Fruit fly (Drosophila melanogaster) whole organism, embryonic: Measurements from ENCODE around the gene Patr-1.

Experiments
- Atf-2 ChIP-seq: fragments of 200-800 bp; sonication (Bioruptor generic); optimal IDR thresholded peaks from 2 replicates; lab custom pipeline; 2016; ENCODE audit warnings: missing biosample characterization, missing genetic modification characterization
- B-H2 ChIP-seq: fragments of 200-800 bp; sonication (Bioruptor generic); optimal IDR thresholded peaks from 2 replicates; lab custom pipeline; 2018; ENCODE audit warnings: missing biosample characterization, mild to moderate bottlenecking, missing genetic modification characterization
- BEAF-32 ChIP-seq: fragments of 200-800 bp; sonication (Bioruptor generic); optimal IDR thresholded peaks from 3 replicates; lab custom pipeline; 2017; ENCODE audit warnings: missing biosample characterization, missing genetic modification characterization, mild to moderate bottlenecking, moderate library complexity, missing genetic modification reagents
- C15 ChIP-seq: fragments of 200-800 bp; sonication (Bioruptor generic); IDR thresholded peaks from 3 replicates; pipeline ENCODE4 v1.3.6; 2022; ENCODE audit warnings: missing biosample characterization, missing genetic modification characterization
- CG11560 ChIP-seq: fragments of 200-800 bp; sonication (Bioruptor generic); IDR thresholded peaks from 3 replicates; pipeline ENCODE4 v1.3.6; 2022; ENCODE audit warnings: missing biosample characterization, missing genetic modification characterization
- CG11723 ChIP-seq: fragments of 200-800 bp; sonication (Bioruptor generic); optimal IDR thresholded peaks from 2 replicates; lab custom pipeline; 2017; ENCODE audit warnings: missing biosample characterization, mild to moderate bottlenecking, missing genetic modification characterization
- CG13123 ChIP-seq: fragments of 200-800 bp; sonication (Bioruptor generic); optimal IDR thresholded peaks from 2 replicates; lab custom pipeline; 2016; ENCODE audit warnings: missing biosample characterization, missing genetic modification characterization
- CG14441 ChIP-seq: fragments of 200-800 bp; sonication (Bioruptor generic); IDR thresholded peaks from 2 replicates; pipeline ENCODE4 v1.3.6; 2022; ENCODE audit warnings: missing biosample characterization, missing genetic modification characterization
- CG15696 ChIP-seq: fragments of 200-800 bp; sonication (Bioruptor generic); optimal IDR thresholded peaks from 2 replicates; lab custom pipeline; 2019; ENCODE audit warnings: missing biosample characterization, mild to moderate bottlenecking, missing genetic modification characterization, moderate library complexity
- CG17328 ChIP-seq: fragments of 200-800 bp; sonication (Bioruptor generic); IDR thresholded peaks from 2 replicates; pipeline ENCODE4 v1.3.6; 2022; ENCODE audit warnings: missing biosample characterization, missing genetic modification characterization
- CG1832 ChIP-seq: fragments of 200-800 bp; sonication (Bioruptor generic); optimal IDR thresholded peaks from 2 replicates; lab custom pipeline; 2017; ENCODE audit warnings: missing biosample characterization, mild to moderate bottlenecking, missing genetic modification characterization, inconsistent platforms
- CG18599 ChIP-seq: fragments of 200-800 bp; sonication (Bioruptor generic); optimal IDR thresholded peaks from 3 replicates; lab custom pipeline; 2017; ENCODE audit warnings: missing biosample characterization, missing genetic modification characterization, mild to moderate bottlenecking, moderate library complexity, missing genetic modification reagents
- CG32532 ChIP-seq: fragments of 200-800 bp; sonication (Bioruptor generic); IDR thresholded peaks from 2 replicates; pipeline ENCODE4 v1.3.6; 2022; ENCODE audit warnings: missing biosample characterization, missing genetic modification characterization
- CG3847 ChIP-seq: fragments of 200-800 bp; sonication (Bioruptor generic); IDR thresholded peaks from 2 replicates; pipeline ENCODE4 v1.3.6; 2022; ENCODE audit warnings: missing biosample characterization, missing genetic modification characterization
- CG3995 ChIP-seq: fragments of 200-800 bp; sonication (Bioruptor generic); optimal IDR thresholded peaks from 3 replicates; lab custom pipeline; 2016; ENCODE audit warnings: missing biosample characterization, missing genetic modification characterization
- CG43689 ChIP-seq: fragments of 200-800 bp; sonication (Bioruptor generic); IDR thresholded peaks from 2 replicates; pipeline ENCODE4 v1.3.6; 2022; ENCODE audit warnings: missing biosample characterization, missing genetic modification characterization
- CG7271 ChIP-seq: fragments of 200-800 bp; sonication (Bioruptor generic); optimal IDR thresholded peaks from 2 replicates; lab custom pipeline; 2018; ENCODE audit warnings: missing biosample characterization, mild to moderate bottlenecking, missing genetic modification characterization, moderate library complexity
- CG7556 ChIP-seq: fragments of 200-800 bp; sonication (Bioruptor generic); optimal IDR thresholded peaks from 2 replicates; lab custom pipeline; 2017; ENCODE audit warnings: missing biosample characterization, mild to moderate bottlenecking, missing genetic modification characterization
- CG8089 ChIP-seq: fragments of 200-800 bp; sonication (Bioruptor generic); optimal IDR thresholded peaks from 3 replicates; lab custom pipeline; 2016; ENCODE audit warnings: missing biosample characterization, missing genetic modification characterization
- CG8290 ChIP-seq, 3 experiments: fragments of 200-800 bp; sonication (Bioruptor generic); optimal IDR thresholded peaks; 2 replicates each; lab custom pipeline; 2016 to 2019; ENCODE audit warnings: missing biosample characterization in 3 of 3, missing genetic modification characterization in 3 of 3, mild to moderate bottlenecking in 2 of 3, moderate library complexity in 1 of 3
- Dek ChIP-seq: fragments of 200-800 bp; sonication (Bioruptor generic); optimal IDR thresholded peaks from 3 replicates; lab custom pipeline; 2019; ENCODE audit warnings: missing biosample characterization, mild to moderate bottlenecking, missing genetic modification characterization, moderate library complexity
- Dip2 ChIP-seq: fragments of 200-800 bp; sonication (Bioruptor generic); IDR thresholded peaks from 2 replicates; pipeline ENCODE4 v1.3.6; 2022; ENCODE audit warnings: missing biosample characterization, missing genetic modification characterization
- Dp ChIP-seq: fragments of 200-800 bp; sonication (Bioruptor generic); optimal IDR thresholded peaks from 2 replicates; lab custom pipeline; 2018; ENCODE audit warnings: missing biosample characterization, mild to moderate bottlenecking, missing genetic modification characterization, moderate library complexity
- Fer2 ChIP-seq: fragments of 200-800 bp; sonication (Bioruptor generic); optimal IDR thresholded peaks from 2 replicates; lab custom pipeline; 2018; ENCODE audit warnings: missing biosample characterization, mild to moderate bottlenecking, missing genetic modification characterization, moderate library complexity
- Fer3 ChIP-seq: fragments of 200-800 bp; sonication (Bioruptor generic); optimal IDR thresholded peaks from 2 replicates; lab custom pipeline; 2018; ENCODE audit warnings: missing biosample characterization, mild to moderate bottlenecking, missing genetic modification characterization, moderate library complexity
- H15 ChIP-seq: fragments of 200-800 bp; sonication (Bioruptor generic); IDR thresholded peaks from 3 replicates; pipeline ENCODE4 v1.3.6; 2022; ENCODE audit warnings: missing biosample characterization, missing genetic modification characterization
- NK7.1 ChIP-seq: fragments of 200-800 bp; sonication (Bioruptor generic); optimal IDR thresholded peaks from 3 replicates; lab custom pipeline; 2016; ENCODE audit warnings: missing biosample characterization, missing genetic modification characterization
- Scr ChIP-seq: fragments of 200-800 bp; sonication (Bioruptor generic); IDR thresholded peaks from 2 replicates; pipeline ENCODE4 v1.3.6; 2022; ENCODE audit warnings: missing biosample characterization, missing genetic modification characterization; ENCODE audit not compliant: partially characterized antibody
- Six4 ChIP-seq: fragments of 200-800 bp; sonication (Bioruptor generic); optimal IDR thresholded peaks from 2 replicates; lab custom pipeline; 2016; ENCODE audit warnings: missing biosample characterization, missing genetic modification characterization
- aop ChIP-seq: fragments of 200-800 bp; sonication (Bioruptor generic); IDR thresholded peaks from 2 replicates; pipeline ENCODE4 v1.3.6; 2022; ENCODE audit warnings: missing biosample characterization, missing genetic modification characterization
- chif ChIP-seq, 2 experiments: fragments of 200-800 bp; sonication (Bioruptor generic); optimal IDR thresholded peaks; 3 replicates each; lab custom pipeline; 2016; ENCODE audit warnings: missing biosample characterization in 2 of 2, missing genetic modification characterization in 2 of 2
- corto ChIP-seq: fragments of 200-800 bp; sonication (Bioruptor generic); optimal IDR thresholded peaks from 2 replicates; lab custom pipeline; 2016; ENCODE audit warnings: missing biosample characterization, mild to moderate bottlenecking, missing genetic modification characterization, moderate library complexity
- ewg ChIP-seq: fragments of 200-800 bp; sonication (Bioruptor generic); optimal IDR thresholded peaks from 3 replicates; lab custom pipeline; 2017; ENCODE audit warnings: mild to moderate bottlenecking, missing biosample characterization, missing genetic modification reagents, missing genetic modification characterization
- fd96Cb ChIP-seq: fragments of 200-800 bp; sonication (Bioruptor generic); optimal IDR thresholded peaks from 2 replicates; lab custom pipeline; 2018; ENCODE audit warnings: missing biosample characterization, mild to moderate bottlenecking, missing genetic modification characterization, moderate library complexity
- gfzf ChIP-seq: fragments of 200-800 bp; sonication (Bioruptor generic); optimal IDR thresholded peaks from 2 replicates; lab custom pipeline; 2016; ENCODE audit warnings: missing biosample characterization, mild to moderate bottlenecking, missing genetic modification characterization, moderate library complexity
- grn ChIP-seq: fragments of 200-800 bp; sonication (Bioruptor generic); optimal IDR thresholded peaks from 3 replicates; lab custom pipeline; 2017; ENCODE audit warnings: missing biosample characterization, missing genetic modification characterization
- gsb-n ChIP-seq: fragments of 200-800 bp; sonication (Bioruptor generic); optimal IDR thresholded peaks from 3 replicates; lab custom pipeline; 2018; ENCODE audit warnings: missing biosample characterization, mild to moderate bottlenecking, missing genetic modification characterization
- nau ChIP-seq: fragments of 200-800 bp; sonication (Bioruptor generic); optimal IDR thresholded peaks from 3 replicates; lab custom pipeline; 2017; ENCODE audit warnings: missing biosample characterization, mild to moderate bottlenecking, missing genetic modification characterization, missing genetic modification reagents
- pfk ChIP-seq: fragments of 200-800 bp; sonication (Bioruptor generic); optimal IDR thresholded peaks from 2 replicates; lab custom pipeline; 2018; ENCODE audit warnings: missing biosample characterization, mild to moderate bottlenecking, missing genetic modification characterization, moderate library complexity
- psq ChIP-seq: fragments of 200-800 bp; sonication (Bioruptor generic); optimal IDR thresholded peaks from 2 replicates; lab custom pipeline; 2017; ENCODE audit warnings: missing biosample characterization, missing genetic modification characterization
- pzg ChIP-seq: fragments of 200-800 bp; sonication (Bioruptor generic); optimal IDR thresholded peaks from 3 replicates; lab custom pipeline; 2018; ENCODE audit warnings: missing biosample characterization, mild to moderate bottlenecking, missing genetic modification characterization, moderate library complexity
- sisA ChIP-seq: fragments of 200-800 bp; sonication (Bioruptor generic); IDR thresholded peaks from 2 replicates; pipeline ENCODE4 v1.3.6; 2022; ENCODE audit warnings: missing biosample characterization, missing genetic modification characterization
- slou ChIP-seq: fragments of 200-800 bp; sonication (Bioruptor generic); optimal IDR thresholded peaks from 3 replicates; lab custom pipeline; 2016; ENCODE audit warnings: missing biosample characterization, missing genetic modification characterization
- sob ChIP-seq: fragments of 200-800 bp; sonication (Bioruptor generic); IDR thresholded peaks from 2 replicates; pipeline ENCODE4 v1.3.6; 2022; ENCODE audit warnings: missing biosample characterization, missing genetic modification characterization
- tup ChIP-seq: fragments of 200-800 bp; sonication (Bioruptor generic); optimal IDR thresholded peaks from 2 replicates; lab custom pipeline; 2016; ENCODE audit warnings: missing biosample characterization, mild to moderate bottlenecking, missing genetic modification characterization, moderate library complexity
- zen ChIP-seq: fragments of 200-800 bp; sonication (Bioruptor generic); optimal IDR thresholded peaks from 3 replicates; lab custom pipeline; 2018; ENCODE audit warnings: missing biosample characterization, mild to moderate bottlenecking, missing genetic modification characterization, moderate library complexity
- zen2 ChIP-seq: fragments of 200-800 bp; sonication (Bioruptor generic); IDR thresholded peaks from 3 replicates; pipeline ENCODE4 v1.3.6; 2022; ENCODE audit warnings: missing biosample characterization, missing genetic modification characterization; ENCODE audit not compliant: partially characterized antibody
- zfh2 ChIP-seq: fragments of 200-800 bp; sonication (Bioruptor generic); optimal IDR thresholded peaks from 2 replicates; lab custom pipeline; 2016; ENCODE audit warnings: missing biosample characterization, missing genetic modification characterization

The Patr-1 gene

DNA sequence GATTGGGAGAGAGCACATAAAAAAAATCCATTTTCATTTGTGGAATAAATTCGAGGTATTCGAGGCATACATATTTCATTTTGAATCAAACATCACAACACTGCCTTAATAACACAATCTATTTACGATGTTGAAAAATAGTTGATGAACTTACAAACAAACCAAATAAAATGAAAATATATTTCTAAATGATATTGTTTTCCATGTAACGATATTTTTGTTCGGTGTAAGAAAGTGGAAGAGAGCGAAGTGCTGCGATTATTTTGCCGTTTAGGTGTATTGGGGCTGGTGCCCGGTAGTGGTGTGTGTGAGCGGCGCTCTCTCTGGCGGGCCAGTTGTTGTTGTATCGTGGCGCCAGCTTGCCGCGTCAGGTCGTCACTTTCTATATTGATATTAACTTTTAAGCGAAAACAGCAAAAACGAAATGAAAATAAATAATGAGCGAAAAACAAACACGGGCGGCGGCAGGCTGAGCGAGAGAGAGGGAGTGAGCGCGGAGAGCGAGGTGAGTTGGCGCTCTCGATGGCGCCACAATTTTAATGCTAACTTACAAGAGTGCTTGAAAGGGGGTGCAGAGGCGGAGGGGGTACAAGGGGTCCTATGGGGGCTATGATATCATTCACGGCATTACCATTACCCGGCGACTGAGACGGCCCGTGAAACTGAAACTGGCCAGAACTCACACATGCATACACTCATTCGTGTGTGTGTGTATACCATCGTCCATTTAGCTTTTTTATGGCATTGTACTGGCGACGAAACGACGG, 21.8 kb downstream of the Patr-1 start (continued):
- TF ChIP-seq corto (peak; percentile 96), NK7.1 (GFP tag; lab: Kevin White, UChicago) (peak; percentile 85), zen (tag; lab: Kevin White, UChicago) (peak; percentile 85), CG18599 (GFP tag; lab: Kevin White, UChicago) (peak; percentile 96), H15 (GFP tag; lab: Robert Waterston, UW) (peak; percentile 90), pzg (GFP tag; lab: Kevin White, UChicago) (peak; percentile 12), CG14441 (peak; percentile 84), Dp (GFP tag; lab: Kevin White, UChicago) (no peak), CG8089 (GFP tag; lab: Kevin White, UChicago) (peak; percentile 69), zfh2 (peak; percentile 92), Six4 (GFP tag; lab: Kevin White, UChicago) (peak; percentile 84), chif (GFP tag; optimal IDR thresholded peaks at IDR 0.05; lab: Kevin White, UChicago) (peak; percentile 92), nau (GFP tag; lab: Kevin White, UChicago) (peak; percentile 90), Atf-2 (GFP tag; lab: Kevin White, UChicago) (peak; percentile 86), grn (peak; percentile 27), CG11560 (tag; lab: Robert Waterston, UW) (peak; percentile 66; the same call in 1 of the 3 replicates), CG13123 (peak; percentile 80), sisA (peak; percentile 88), sob (GFP tag; lab: Robert Waterston, UW) (peak; percentile 83), gsb-n (tag; lab: Kevin White, UChicago) (peak; percentile 90), gfzf (GFP tag; lab: Kevin White, UChicago) (no peak), fd96Cb (tag; lab: Kevin White, UChicago) (peak; percentile 94), Fer2 (tag; lab: Kevin White, UChicago) (peak; percentile 78), CG32532 (peak; percentile 87), CG43689 (GFP tag; lab: Robert Waterston, UW) (peak; percentile 44; the same call in 1 of the 2 replicates), tup (GFP tag; lab: Kevin White, UChicago) (peak; percentile 43), B-H2 (GFP tag; lab: Kevin White, UChicago) (peak; percentile 69), CG15696 (tag; lab: Kevin White, UChicago) (peak; percentile 67), ewg (GFP tag; lab: Kevin White, UChicago) (peak; percentile 85), psq (peak; percentile 79), CG3847 (GFP tag; lab: Robert Waterston, UW) (peak; percentile 85), BEAF-32 (GFP tag; lab: Kevin White, UChicago) (no peak), Scr (GFP tag; lab: Robert Waterston, UW) (0 out of 2 replicates have a peak, but pooled peaks have one; percentile 9), CG8290 (GFP tag; optimal IDR thresholded peaks at IDR 0.05; lab: Kevin White, UChicago) (peak; percentile 70), CG8290 (tag; optimal IDR thresholded peaks at IDR 0.05; lab: Kevin White, UChicago) (peak; percentile 62 to 93), CG11723 (peak; percentile 88), zen2 (GFP tag; lab: Robert Waterston, UW) (no peak), Dek (peak; percentile 85), CG7271 (peak; percentile 48), Dip2 (no peak), CG3995 (GFP tag; lab: Kevin White, UChicago) (peak; percentile 60), CG17328 (GFP tag; lab: Robert Waterston, UW) (peak; percentile 79), pfk (GFP tag; lab: Kevin White, UChicago) (peak; percentile 70), Fer3 (tag; lab: Kevin White, UChicago) (peak; percentile 93), CG7556 (GFP tag; lab: Kevin White, UChicago) (peak; percentile 97), aop (GFP tag; lab: Robert Waterston, UW) (no peak), C15 (GFP tag; lab: Robert Waterston, UW) (0 out of 3 replicates have a peak, but pooled peaks have one; percentile 54), slou (GFP tag; lab: Kevin White, UChicago) (peak; percentile 56), CG1832 (GFP tag; lab: Kevin White, UChicago) (peak; percentile 16)
